Fruit fly (Drosophila melanogaster): ENCODE results near the gene Pcyt1.

- TF ChIP-seq CTCF (optimal IDR thresholded peaks at IDR 0.05) (peak in 1 of 2 experiments; percentile 35), CG8478 (optimal IDR thresholded peaks at IDR 0.05) (no peak)
Observed at dm6 chr3L:1545693-1546329, at the start of gene Pcyt1, which contains the start of gene CG32313.
